Worm (Caenorhabditis elegans): ENCODE data around the gene try-1.
A peak's percentile ranks its signal among the peaks of the same experiment; 100 is the strongest.

The try-1 gene

DNA sequence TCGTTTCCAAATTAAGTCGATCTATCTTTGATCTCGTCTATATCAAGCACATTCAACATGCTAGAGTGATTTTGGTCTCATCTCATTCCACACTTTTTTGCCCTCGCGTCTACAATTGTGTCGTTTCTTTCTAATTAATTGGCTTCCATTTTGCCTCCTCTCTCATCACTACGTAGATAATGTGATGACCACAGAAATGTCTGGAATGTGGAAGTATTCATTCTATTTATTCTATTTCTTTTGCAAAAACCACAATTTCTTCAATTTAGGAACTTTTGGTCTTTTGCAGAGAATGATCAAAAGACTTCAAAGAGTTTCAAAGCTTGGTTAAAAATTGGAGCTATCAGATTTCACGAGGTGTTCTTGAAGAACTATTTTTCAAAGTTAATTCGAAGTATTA, 33.8 kb downstream of the try-1 start:
- TF ChIP-seq lin-32 (GFP tag; optimal IDR thresholded peaks at IDR 0.05) (no peak), hlh-1 (tag; optimal IDR thresholded peaks at IDR 0.05) (no peak), lsy-2 (tag; optimal IDR thresholded peaks at IDR 0.05) (no peak), ztf-11 (tag; optimal IDR thresholded peaks at IDR 0.05) (no peak), nhr-2 (tag; optimal IDR thresholded peaks at IDR 0.05) (no peak), mab-5 (tag; optimal IDR thresholded peaks at IDR 0.05) (no peak), mls-2 (tag; optimal IDR thresholded peaks at IDR 0.05) (no peak), ceh-39 (tag; optimal IDR thresholded peaks at IDR 0.05) (no peak), tbx-8 (GFP tag; optimal IDR thresholded peaks at IDR 0.05) (no peak), nhr-28 (tag; optimal IDR thresholded peaks at IDR 0.05) (no peak), lin-13 (tag; optimal IDR thresholded peaks at IDR 0.05) (no peak), ham-2 (GFP tag; optimal IDR thresholded peaks at IDR 0.05) (no peak), elt-3 (tag; optimal IDR thresholded peaks at IDR 0.05) (no peak), M03D4.4 (tag; optimal IDR thresholded peaks at IDR 0.05) (no peak), mep-1 (tag; optimal IDR thresholded peaks at IDR 0.05) (no peak), ces-1 (GFP tag; optimal IDR thresholded peaks at IDR 0.05) (no peak), sem-2 (GFP tag; optimal IDR thresholded peaks at IDR 0.05) (no peak)

ce11 chrII:4914214-4914613, 35.1 kb downstream of the try-1 start, which contains the start of gene R05F9.11:
R05F9.11 (minus strand) TSS chrII:4914218.
- TF ChIP-seq unc-120 (tag; optimal IDR thresholded peaks at IDR 0.05; ENCODE audit: poor library complexity, severe bottlenecking), result no peak
- no peak for TF ChIP-seq bed-3 (GFP tag; optimal IDR thresholded peaks at IDR 0.05)
- no peak for TF ChIP-seq nhr-76 (tag; optimal IDR thresholded peaks at IDR 0.05)
- TF ChIP-seq sem-2 (GFP tag; optimal IDR thresholded peaks at IDR 0.05), result no peak
- no peak for TF ChIP-seq cnd-1 (tag; optimal IDR thresholded peaks at IDR 0.05)
- no peak for TF ChIP-seq blmp-1 (tag; optimal IDR thresholded peaks at IDR 0.05)
- no peak for TF ChIP-seq ceh-39 (tag; optimal IDR thresholded peaks at IDR 0.05)
- TF ChIP-seq pha-4 (tag; optimal IDR thresholded peaks at IDR 0.05), result no peak
- TF ChIP-seq ceh-83 (GFP tag; optimal IDR thresholded peaks at IDR 0.05), result no peak
- TF ChIP-seq tbx-8 (GFP tag; optimal IDR thresholded peaks at IDR 0.05), result no peak
- no peak for TF ChIP-seq lsy-2 (tag; optimal IDR thresholded peaks at IDR 0.05)
- no peak for TF ChIP-seq ham-2 (GFP tag; optimal IDR thresholded peaks at IDR 0.05)
- TF ChIP-seq mep-1 (tag; optimal IDR thresholded peaks at IDR 0.05), result no peak

DNA sequence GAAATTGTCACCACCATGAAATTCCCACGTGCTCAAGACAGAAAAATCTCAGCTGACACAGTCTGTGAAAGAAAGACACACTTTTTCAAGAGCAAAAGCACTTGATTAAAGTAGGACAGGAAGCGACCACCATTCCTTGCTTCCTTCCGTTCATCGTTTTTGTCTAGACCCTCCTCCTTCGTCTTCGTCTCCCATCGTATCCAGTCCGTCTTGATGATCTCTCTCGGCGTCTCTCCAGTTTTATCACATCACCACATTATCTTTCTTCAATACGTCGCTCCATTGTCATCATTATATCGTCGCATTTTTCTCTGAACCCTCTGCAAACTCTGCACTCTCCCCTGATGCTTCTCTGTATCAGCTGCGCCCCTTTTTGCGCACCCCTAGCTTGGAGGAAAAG, 41.2 kb downstream of the try-1 start:
- peak; percentile 38 for TF ChIP-seq unc-120 (tag; optimal IDR thresholded peaks at IDR 0.05; ENCODE audit: poor library complexity, severe bottlenecking)
- no peak for TF ChIP-seq elt-1 (tag; optimal IDR thresholded peaks at IDR 0.05; ENCODE audit: borderline replicate concordance, insufficient read depth)
- TF ChIP-seq sptf-1 (tag; optimal IDR thresholded peaks at IDR 0.05), result no peak
- peak; percentile 76 for TF ChIP-seq unc-62 (GFP tag; optimal IDR thresholded peaks at IDR 0.05)
- no peak for TF ChIP-seq ces-1 (GFP tag; optimal IDR thresholded peaks at IDR 0.05)
- peak; percentile 40 for TF ChIP-seq ham-2 (GFP tag; optimal IDR thresholded peaks at IDR 0.05)
- TF ChIP-seq hlh-1 (tag; optimal IDR thresholded peaks at IDR 0.05), result peak; percentile 30
- no peak for TF ChIP-seq ceh-83 (GFP tag; optimal IDR thresholded peaks at IDR 0.05)
- no peak for TF ChIP-seq bed-3 (GFP tag; optimal IDR thresholded peaks at IDR 0.05)

- TF ChIP-seq flh-1 (GFP tag; optimal IDR thresholded peaks at IDR 0.05), result no peak
- TF ChIP-seq elt-1 (tag; optimal IDR thresholded peaks at IDR 0.05; ENCODE audit: borderline replicate concordance, insufficient read depth), result no peak
These were observed 43.4 kb downstream of the try-1 start for ce11 chrII:4905883-4906282.

- TF ChIP-seq mep-1 (tag; optimal IDR thresholded peaks at IDR 0.05), result no peak
- no peak for TF ChIP-seq elt-1 (tag; optimal IDR thresholded peaks at IDR 0.05; ENCODE audit: borderline replicate concordance, insufficient read depth)
- TF ChIP-seq snpc-4 (tag; optimal IDR thresholded peaks at IDR 0.05), result no peak
- no peak for TF ChIP-seq lin-32 (GFP tag; optimal IDR thresholded peaks at IDR 0.05)
- TF ChIP-seq mab-5 (tag; optimal IDR thresholded peaks at IDR 0.05), result no peak
- TF ChIP-seq zip-8 (tag; optimal IDR thresholded peaks at IDR 0.05), result no peak
- TF ChIP-seq cnd-1 (tag; optimal IDR thresholded peaks at IDR 0.05), result no peak
- TF ChIP-seq elt-3 (tag; optimal IDR thresholded peaks at IDR 0.05), result no peak
These were observed 44.0 kb downstream of the try-1 start for ce11 chrII:4905331-4905730.

DNA sequence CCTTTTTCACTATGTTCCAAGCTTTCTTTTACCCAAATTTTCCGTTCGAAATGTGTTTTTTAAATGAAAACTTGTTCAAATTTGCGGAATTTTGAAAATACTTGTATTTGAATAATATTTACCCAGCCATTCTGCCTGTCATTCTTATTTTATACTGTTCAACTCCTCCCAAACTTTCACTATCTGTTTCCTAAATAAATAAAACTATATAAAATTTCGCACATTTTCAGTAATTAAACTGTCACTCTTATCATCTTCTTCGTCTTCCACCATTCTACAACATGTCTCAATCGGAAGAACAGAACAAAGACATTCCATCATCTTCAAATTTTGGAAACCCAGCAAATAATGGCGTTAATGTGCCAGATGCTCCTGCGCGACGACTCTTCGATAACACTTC, 44.5 kb downstream of the try-1 start, which contains the start of gene btbd-10:
Gene btbd-10, plus strand, starts transcription at position 231 of the 400 bp plus-strand sequence.
- TF ChIP-seq nhr-12 (tag; optimal IDR thresholded peaks at IDR 0.05), result no peak

Measured in whole organism, mixed stage, embryonic.